Fruit fly (Drosophila melanogaster): Measurements from ENCODE around the gene cyst.

Gene cyst

dm6 chr2L:19459404-19459803 lies 49.2 kb downstream of the cyst start (continued):
- TF ChIP-seq gcm (GFP tag; optimal IDR thresholded peaks at IDR 0.05) (no peak), zen (tag; optimal IDR thresholded peaks at IDR 0.05) (peak; percentile 34), Nf-YB (GFP tag; optimal IDR thresholded peaks at IDR 0.05) (peak; percentile 5), Ets97D (GFP tag; optimal IDR thresholded peaks at IDR 0.05) (no peak), cato (GFP tag; optimal IDR thresholded peaks at IDR 0.05; ENCODE audit: borderline replicate concordance) (no peak)

dm6 chr2L:19457890-19458580 lies 50.5 kb downstream of the cyst start:
- TF ChIP-seq fru (optimal IDR thresholded peaks at IDR 0.05), result no peak
- TF ChIP-seq so (GFP tag; IDR thresholded peaks at IDR 0.05), result no peak
- no peak for TF ChIP-seq yki (optimal IDR thresholded peaks at IDR 0.05)
- no peak for TF ChIP-seq gem (tag; optimal IDR thresholded peaks at IDR 0.05)
- TF ChIP-seq CG8924 (tag; optimal IDR thresholded peaks at IDR 0.05), result no peak
- no peak for TF ChIP-seq H2.0 (GFP tag; IDR thresholded peaks at IDR 0.05)
- TF ChIP-seq D19A (tag; optimal IDR thresholded peaks at IDR 0.05), result peak; percentile 16
- TF ChIP-seq CG13894 (tag; optimal IDR thresholded peaks at IDR 0.05), result no peak
- TF ChIP-seq Mad (GFP tag; optimal IDR thresholded peaks at IDR 0.05), result no peak
- no peak for TF ChIP-seq Fer3 (tag; optimal IDR thresholded peaks at IDR 0.05)
- no peak for TF ChIP-seq CG12299 (tag; optimal IDR thresholded peaks at IDR 0.05)
- TF ChIP-seq CG8281 (tag; optimal IDR thresholded peaks at IDR 0.05), result no peak
- no peak for TF ChIP-seq en (GFP tag; optimal IDR thresholded peaks at IDR 0.05)
- no peak for TF ChIP-seq Bteb2 (GFP tag; optimal IDR thresholded peaks at IDR 0.05)
- TF ChIP-seq D19B (GFP tag; optimal IDR thresholded peaks at IDR 0.05), result peak; percentile 58
- peak; percentile 51; the same call in 1 of the 3 replicates for TF ChIP-seq row (GFP tag; IDR thresholded peaks at IDR 0.05)
- TF ChIP-seq sens (GFP tag), result peak; percentile 24
- TF ChIP-seq B-H1 (GFP tag; IDR thresholded peaks at IDR 0.05), result no peak
- no peak for TF ChIP-seq Nf-YB (GFP tag; optimal IDR thresholded peaks at IDR 0.05)
- peak; percentile 9 for TF ChIP-seq CG8290 (GFP tag; optimal IDR thresholded peaks at IDR 0.05)
- TF ChIP-seq CG8290 (tag; optimal IDR thresholded peaks at IDR 0.05), result no peak
- no peak for TF ChIP-seq br (optimal IDR thresholded peaks at IDR 0.05)
- no peak for TF ChIP-seq CG8359 (GFP tag; optimal IDR thresholded peaks at IDR 0.05; ENCODE audit: borderline replicate concordance)
- no peak for TF ChIP-seq CG7357 (GFP tag; IDR thresholded peaks at IDR 0.05)
- no peak for TF ChIP-seq CG14441 (GFP tag; IDR thresholded peaks at IDR 0.05)
- no peak for TF ChIP-seq CG3995 (GFP tag; optimal IDR thresholded peaks at IDR 0.05)
- TF ChIP-seq her (GFP tag; optimal IDR thresholded peaks at IDR 0.05), result no peak
- TF ChIP-seq CG11723 (GFP tag; optimal IDR thresholded peaks at IDR 0.05), result no peak
- TF ChIP-seq phol (tag; optimal IDR thresholded peaks at IDR 0.05), result peak; percentile 67
- TF ChIP-seq jing (GFP tag; optimal IDR thresholded peaks at IDR 0.05), result no peak
- TF ChIP-seq Ets97D (GFP tag; optimal IDR thresholded peaks at IDR 0.05), result peak; percentile 66
- TF ChIP-seq scrt (GFP tag; optimal IDR thresholded peaks at IDR 0.05), result no peak
- no peak for TF ChIP-seq sens-2 (GFP tag; IDR thresholded peaks at IDR 0.05)
- no peak for TF ChIP-seq CG32532 (GFP tag; IDR thresholded peaks at IDR 0.05)
- no peak for TF ChIP-seq CG30403 (GFP tag; optimal IDR thresholded peaks at IDR 0.05)
- no peak for TF ChIP-seq crc (GFP tag; optimal IDR thresholded peaks at IDR 0.05)
- no peak for TF ChIP-seq CG43689 (GFP tag; IDR thresholded peaks at IDR 0.05)
- no peak for TF ChIP-seq sc (optimal IDR thresholded peaks at IDR 0.05)
- TF ChIP-seq sc (GFP tag; optimal IDR thresholded peaks at IDR 0.05), result no peak
- TF ChIP-seq CG5245 (GFP tag; optimal IDR thresholded peaks at IDR 0.05), result no peak
- 0 out of 3 replicates have a peak, but pooled peaks have one; percentile 23 for TF ChIP-seq zfh1 (GFP tag; IDR thresholded peaks at IDR 0.05)
- no peak for TF ChIP-seq CG12391 (tag; optimal IDR thresholded peaks at IDR 0.05)
- no peak for TF ChIP-seq Fer1 (GFP tag; optimal IDR thresholded peaks at IDR 0.05)
- TF ChIP-seq CG1792 (GFP tag; optimal IDR thresholded peaks at IDR 0.05), result no peak
- TF ChIP-seq CG15601 (tag; optimal IDR thresholded peaks at IDR 0.05), result no peak
- TF ChIP-seq ro (GFP tag; IDR thresholded peaks at IDR 0.05), result no peak
- TF ChIP-seq stwl (tag; optimal IDR thresholded peaks at IDR 0.05), result peak; percentile 90
- TF ChIP-seq pros (GFP tag; optimal IDR thresholded peaks at IDR 0.05), result no peak
